Fruit fly (Drosophila melanogaster) whole organism, prepupa: ENCODE data around the gene robo3.

Experiments used
- Blimp-1 ChIP-seq: fragments of 200-800 bp; sonication (Bioruptor generic); optimal IDR thresholded peaks from 3 replicates; lab custom pipeline; 2017; ENCODE audit warnings: missing biosample characterization, missing genetic modification characterization, mild to moderate bottlenecking, moderate library complexity, missing genetic modification reagents
- CG11762 ChIP-seq: fragments of 200-800 bp; sonication (Bioruptor generic); optimal IDR thresholded peaks from 3 replicates; lab custom pipeline; 2016; ENCODE audit warnings: missing biosample characterization, missing genetic modification characterization; ENCODE audit not compliant: insufficient read depth
- CG1621 ChIP-seq: fragments of 200-800 bp; sonication (Bioruptor generic); optimal IDR thresholded peaks from 3 replicates; lab custom pipeline; 2018; ENCODE audit warnings: missing biosample characterization, mild to moderate bottlenecking, missing genetic modification characterization
- CG16779 ChIP-seq: fragments of 200-800 bp; sonication (Bioruptor generic); optimal IDR thresholded peaks from 3 replicates; lab custom pipeline; 2017; ENCODE audit warnings: missing biosample characterization, mild to moderate bottlenecking, missing genetic modification characterization
- CG3032 ChIP-seq: fragments of 200-800 bp; optimal IDR thresholded peaks from 2 replicates; lab custom pipeline; 2019; ENCODE audit warnings: missing biosample characterization, mild to moderate bottlenecking, missing genetic modification characterization, moderate library complexity
- CG32006 ChIP-seq: fragments of 200-800 bp; sonication (Bioruptor generic); optimal IDR thresholded peaks from 3 replicates; lab custom pipeline; 2017; ENCODE audit warnings: missing biosample characterization, mild to moderate bottlenecking, missing genetic modification characterization
- CG6163 ChIP-seq: fragments of 200-800 bp; sonication (Bioruptor generic); IDR thresholded peaks from 3 replicates; pipeline ENCODE4 v1.3.6; 2022; ENCODE audit warnings: missing biosample characterization, missing genetic modification characterization
- CG6808 ChIP-seq: fragments of 200-800 bp; sonication (Bioruptor generic); optimal IDR thresholded peaks from 3 replicates; lab custom pipeline; 2017; ENCODE audit warnings: missing biosample characterization, missing genetic modification characterization, mild to moderate bottlenecking, moderate library complexity, missing genetic modification reagents
- CG7368 ChIP-seq: fragments of 200-800 bp; sonication (Bioruptor generic); optimal IDR thresholded peaks from 3 replicates; lab custom pipeline; 2016; ENCODE audit warnings: missing biosample characterization, missing genetic modification characterization
- Hr4 ChIP-seq: fragments of 200-800 bp; sonication (Bioruptor generic); optimal IDR thresholded peaks from 3 replicates; lab custom pipeline; 2016; ENCODE audit warnings: missing biosample characterization, missing genetic modification characterization
- OdsH ChIP-seq: fragments of 200-800 bp; sonication (Bioruptor generic); optimal IDR thresholded peaks from 3 replicates; lab custom pipeline; 2016; ENCODE audit warnings: missing biosample characterization, missing genetic modification characterization
- Sox102F ChIP-seq: fragments of 200-800 bp; sonication (Bioruptor generic); optimal IDR thresholded peaks from 2 replicates; lab custom pipeline; 2016; ENCODE audit warnings: missing biosample characterization, mild to moderate bottlenecking, missing genetic modification characterization
- esn ChIP-seq: fragments of 200-800 bp; sonication (Bioruptor generic); optimal IDR thresholded peaks from 2 replicates; lab custom pipeline; 2016; ENCODE audit warnings: missing biosample characterization, mild to moderate bottlenecking, missing genetic modification characterization, moderate library complexity
- salr ChIP-seq, 2 experiments: fragments of 200-800 bp; sonication (Bioruptor generic); optimal IDR thresholded peaks; 3 replicates each; lab custom pipeline; 2016 to 2018; ENCODE audit warnings: missing biosample characterization in 2 of 2, missing genetic modification characterization in 2 of 2, mild to moderate bottlenecking in 1 of 2

dm6 chr2L:1217892-1218473, 38.2 kb upstream of the robo3 start:
- TF ChIP-seq esn (GFP tag; lab: Kevin White, UChicago) (peak; percentile 47), Sox102F (no peak), CG32006 (GFP tag; lab: Kevin White, UChicago) (no peak), CG6808 (GFP tag; lab: Kevin White, UChicago) (no peak), Blimp-1 (GFP tag; lab: Kevin White, UChicago) (no peak), CG16779 (no peak), CG1621 (tag; lab: Kevin White, UChicago) (no peak), CG3032 (tag; lab: Kevin White, UChicago) (no peak), salr (GFP tag; optimal IDR thresholded peaks at IDR 0.05; lab: Kevin White, UChicago) (no peak), CG6163 (no peak), CG7368 (no peak), Hr4 (GFP tag; lab: Kevin White, UChicago) (no peak), OdsH (peak; percentile 40), CG11762 (GFP tag; lab: Kevin White, UChicago) (no peak)
